Fruit fly (Drosophila melanogaster): ENCODE data around the gene CG43725.

CG43725 gene

DNA sequence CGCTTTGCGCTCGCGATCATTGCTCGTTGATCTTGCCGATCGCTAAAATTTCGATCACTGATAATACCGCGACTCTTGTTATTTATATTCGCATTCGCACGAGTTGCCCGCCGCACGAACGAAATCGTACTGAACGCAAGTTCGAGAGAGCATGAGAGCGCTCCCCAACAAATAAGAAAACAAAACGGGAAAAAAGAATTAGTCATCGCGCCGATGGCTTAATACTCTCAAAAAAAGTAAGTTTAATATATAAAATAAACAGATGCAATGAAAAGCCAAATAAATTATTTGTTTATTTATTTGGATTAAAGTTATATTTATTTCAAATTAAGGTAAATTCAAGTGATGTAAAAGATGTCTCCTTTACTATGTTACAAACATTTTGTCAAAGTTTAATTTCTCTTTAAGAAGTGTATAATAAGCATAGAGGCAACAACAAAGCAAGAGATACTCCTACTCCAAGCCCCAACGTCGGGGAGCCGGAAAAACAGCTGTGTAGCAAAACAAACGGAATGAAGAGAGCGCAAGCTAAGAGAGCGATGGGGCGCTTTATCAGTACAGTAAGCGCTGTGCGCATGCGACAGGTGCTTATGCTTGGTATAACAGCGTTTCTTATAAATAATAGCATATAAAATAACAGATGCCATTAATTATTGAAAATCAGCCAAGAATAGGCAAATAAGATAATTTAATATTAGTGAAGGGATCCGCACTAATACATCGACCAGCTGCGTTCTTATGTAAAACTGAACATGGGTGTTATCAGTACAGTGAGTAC is 17.8 kb upstream of the CG43725 start (continued):
- TF ChIP-seq CG11695 (GFP tag; IDR thresholded peaks at IDR 0.05) (peak; percentile 63), CG12744 (GFP tag; optimal IDR thresholded peaks at IDR 0.05) (peak; percentile 42), CG10543 (GFP tag; optimal IDR thresholded peaks at IDR 0.05) (peak; percentile 69), CG42726 (GFP tag; IDR thresholded peaks at IDR 0.05; ENCODE audit: partially characterized antibody) (no peak), Dp (GFP tag; optimal IDR thresholded peaks at IDR 0.05) (no peak), CG10431 (GFP tag; optimal IDR thresholded peaks at IDR 0.05) (peak; percentile 3), Atf-2 (GFP tag; optimal IDR thresholded peaks at IDR 0.05) (no peak), pb (GFP tag; optimal IDR thresholded peaks at IDR 0.05) (no peak), CG30020 (tag; optimal IDR thresholded peaks at IDR 0.05) (peak; percentile 40), corto (GFP tag; optimal IDR thresholded peaks at IDR 0.05) (no peak), caup (GFP tag; optimal IDR thresholded peaks at IDR 0.05; ENCODE audit: severe bottlenecking) (peak; percentile 73), sd (tag; optimal IDR thresholded peaks at IDR 0.05) (peak; percentile 38), CkIIα-i1 (GFP tag; IDR thresholded peaks at IDR 0.05) (no peak), sim (GFP tag; IDR thresholded peaks at IDR 0.05) (peak; percentile 56; the same call in 1 of the 2 replicates), jumu (GFP tag; optimal IDR thresholded peaks at IDR 0.05) (peak; percentile 46), CG32772 (GFP tag; IDR thresholded peaks at IDR 0.05) (peak; percentile 63), CG6654 (GFP tag; optimal IDR thresholded peaks at IDR 0.05) (peak; percentile 40), exex (tag; optimal IDR thresholded peaks at IDR 0.05) (peak; percentile 38), CG18619 (GFP tag; optimal IDR thresholded peaks at IDR 0.05) (peak; percentile 79), slou (GFP tag; optimal IDR thresholded peaks at IDR 0.05) (no peak), slbo (GFP tag; IDR thresholded peaks at IDR 0.05) (peak; percentile 89), CG2678 (tag; optimal IDR thresholded peaks at IDR 0.05) (peak; percentile 90), NK7.1 (GFP tag; optimal IDR thresholded peaks at IDR 0.05) (no peak), sens (GFP tag) (peak; percentile 97), CG2120 (GFP tag; optimal IDR thresholded peaks at IDR 0.05) (peak; percentile 85), Meics (GFP tag; optimal IDR thresholded peaks at IDR 0.05) (peak; percentile 81), CG31365 (tag; optimal IDR thresholded peaks at IDR 0.05) (no peak), ERR (GFP tag; optimal IDR thresholded peaks at IDR 0.05) (no peak), cg (GFP tag; optimal IDR thresholded peaks at IDR 0.05) (no peak), gce (GFP tag; IDR thresholded peaks at IDR 0.05) (peak; percentile 50; the same call in 1 of the 3 replicates), run (tag; optimal IDR thresholded peaks at IDR 0.05) (no peak), CG4617 (GFP tag; optimal IDR thresholded peaks at IDR 0.05; ENCODE audit: borderline replicate concordance) (peak; percentile 53), wor (GFP tag; IDR thresholded peaks at IDR 0.05) (peak; percentile 63), tap (tag; optimal IDR thresholded peaks at IDR 0.05) (peak; percentile 47), CG6272 (GFP tag; IDR thresholded peaks at IDR 0.05) (no peak), crol (GFP tag; IDR thresholded peaks at IDR 0.05) (peak; percentile 6; the same call in 1 of the 2 replicates), CG8089 (GFP tag; optimal IDR thresholded peaks at IDR 0.05) (peak; percentile 54), NFAT (GFP tag; IDR thresholded peaks at IDR 0.05) (no peak; the same call in 1 of the 2 replicates), CG6175 (GFP tag; IDR thresholded peaks at IDR 0.05) (no peak), sr (GFP tag; IDR thresholded peaks at IDR 0.05) (peak; percentile 40; the same call in 1 of the 3 replicates), CG7556 (GFP tag; optimal IDR thresholded peaks at IDR 0.05) (peak; percentile 89), ATbp (GFP tag; optimal IDR thresholded peaks at IDR 0.05) (peak; percentile 69), dati (GFP tag; IDR thresholded peaks at IDR 0.05) (no peak), Jarid2 (GFP tag; optimal IDR thresholded peaks at IDR 0.05) (peak; percentile 87), lov (optimal IDR thresholded peaks at IDR 0.05) (no peak), lov (GFP tag; IDR thresholded peaks at IDR 0.05) (no peak; the same call in 2 of the 3 replicates), CG15696 (tag; optimal IDR thresholded peaks at IDR 0.05) (no peak), CG7987 (GFP tag; optimal IDR thresholded peaks at IDR 0.05) (peak; percentile 1), HHEX (GFP tag; optimal IDR thresholded peaks at IDR 0.05) (peak; percentile 65)
